Worm (Caenorhabditis elegans): ENCODE results near the gene C34E10.10.

The C34E10.10 gene

ce11 chrIII:5196298-5197045 is 31.2 kb downstream of the C34E10.10 start (continued):
- TF ChIP-seq skn-1 (tag; optimal IDR thresholded peaks at IDR 0.05) (no peak), lin-13 (GFP tag; optimal IDR thresholded peaks at IDR 0.05) (peak; percentile 54)

- TF ChIP-seq aly-2 (tag; optimal IDR thresholded peaks at IDR 0.05), result no peak
These were observed 32.0 kb downstream of the C34E10.10 start, which contains the start of gene moc-6 for ce11 chrIII:5195690-5196089. moc-6 (plus strand) TSS chrIII:5195990.

DNA sequence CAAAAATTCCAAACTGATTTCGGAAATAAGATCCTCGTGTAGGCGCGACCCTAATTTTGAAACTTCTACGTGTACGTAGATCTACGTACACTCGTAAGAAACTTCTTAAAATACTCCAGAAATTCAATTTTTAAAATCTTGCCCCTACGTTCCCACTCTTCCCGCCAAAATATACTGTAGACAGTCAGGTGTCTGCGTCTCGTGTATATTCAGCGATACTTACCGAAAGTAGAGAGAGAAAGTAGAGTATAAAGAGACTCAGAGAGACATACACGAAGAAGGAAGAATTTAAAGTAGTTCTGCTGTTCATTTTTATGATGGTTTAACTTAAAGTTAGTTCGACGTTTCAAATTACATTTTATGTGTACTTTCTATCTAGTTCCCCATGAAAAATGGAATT is 34.4 kb downstream of the C34E10.10 start:
- TF ChIP-seq nhr-77 (tag; optimal IDR thresholded peaks at IDR 0.05) (no peak), hlh-30 (tag; optimal IDR thresholded peaks at IDR 0.05; ENCODE audit: insufficient read depth) (peak; percentile 39), ceh-28 (tag; optimal IDR thresholded peaks at IDR 0.05) (no peak), zip-11 (GFP tag; IDR thresholded peaks at IDR 0.05) (no peak), arid-1 (GFP tag; conservative IDR thresholded peaks at IDR 0.05) (no peak)

ce11 chrIII:5190671-5191174 is 37.0 kb downstream of the C34E10.10 start, which contains the start of gene hira-1:
hira-1 (plus strand) TSS chrIII:5191124.
- TF ChIP-seq ctbp-1 (GFP tag; IDR thresholded peaks at IDR 0.05) (no peak), spr-3 (GFP tag; optimal IDR thresholded peaks at IDR 0.05) (no peak), jun-1 (tag; optimal IDR thresholded peaks at IDR 0.05) (no peak), vab-7 (GFP tag; IDR thresholded peaks at IDR 0.05) (no peak), dpl-1 (GFP tag; optimal IDR thresholded peaks at IDR 0.05) (peak; percentile 77), unc-39 (tag; optimal IDR thresholded peaks at IDR 0.05) (no peak), lir-3 (tag; optimal IDR thresholded peaks at IDR 0.05) (no peak), unc-130 (GFP tag; optimal IDR thresholded peaks at IDR 0.05) (no peak), tag-97 (GFP tag; IDR thresholded peaks at IDR 0.05) (no peak), zfp-2 (tag; optimal IDR thresholded peaks at IDR 0.05) (no peak), madf-9 (GFP tag; conservative IDR thresholded peaks at IDR 0.05) (no peak), F49E8.2 (tag; optimal IDR thresholded peaks at IDR 0.05; ENCODE audit: borderline replicate concordance) (no peak), T20F7.1 (GFP tag; optimal IDR thresholded peaks at IDR 0.05) (no peak), nhr-28 (tag; optimal IDR thresholded peaks at IDR 0.05) (no peak), fos-1 (tag; optimal IDR thresholded peaks at IDR 0.05) (no peak), hmg-1.1 (GFP tag; IDR thresholded peaks at IDR 0.05) (no peak), lin-38 (GFP tag; IDR thresholded peaks at IDR 0.05) (peak; percentile 75), F26F4.8 (GFP tag; conservative IDR thresholded peaks at IDR 0.05) (no peak), Y75B8A.6 (GFP tag; IDR thresholded peaks at IDR 0.05) (no peak), dmd-9 (GFP tag; IDR thresholded peaks at IDR 0.05) (no peak), zfp-3 (GFP tag; conservative IDR thresholded peaks at IDR 0.05) (no peak), zag-1 (tag; optimal IDR thresholded peaks at IDR 0.05) (no peak), ceh-44 (GFP tag; IDR thresholded peaks at IDR 0.05) (no peak), nhr-77 (tag; optimal IDR thresholded peaks at IDR 0.05) (no peak), F37D6.2 (tag; optimal IDR thresholded peaks at IDR 0.05) (no peak), nhr-6 (tag; optimal IDR thresholded peaks at IDR 0.05) (no peak), daf-8 (GFP tag; IDR thresholded peaks at IDR 0.05) (no peak), fkh-10 (GFP tag; optimal IDR thresholded peaks at IDR 0.05) (no peak), nhr-76 (tag; optimal IDR thresholded peaks at IDR 0.05) (no peak), php-3 (GFP tag; IDR thresholded peaks at IDR 0.05) (no peak), dmd-6 (GFP tag; IDR thresholded peaks at IDR 0.05) (no peak), egl-27 (tag; optimal IDR thresholded peaks at IDR 0.05) (no peak), Y5F2A.4 (GFP tag; optimal IDR thresholded peaks at IDR 0.05) (no peak), ZK546.5 (tag; optimal IDR thresholded peaks at IDR 0.05) (no peak), ceh-32 (tag; optimal IDR thresholded peaks at IDR 0.05; ENCODE audit: poor library complexity) (no peak), daf-16 (GFP tag; optimal IDR thresholded peaks at IDR 0.05) (no peak), daf-16 (tag; optimal IDR thresholded peaks at IDR 0.05) (no peak), nhr-25 (tag; optimal IDR thresholded peaks at IDR 0.05; ENCODE audit: borderline replicate concordance, insufficient read depth) (no peak)

All from whole organism, L4 larva.